Worm (Caenorhabditis elegans): ENCODE measurements around the gene F18E3.13.

F18E3.13 gene

ce11 chrV:7454236-7454635, 38.3 kb downstream of the F18E3.13 start, which contains the start of gene try-8:
Gene try-8, minus strand, starts transcription at chrV:7454336.
- no peak for TF ChIP-seq nhr-28 (tag; optimal IDR thresholded peaks at IDR 0.05)
- TF ChIP-seq nhr-11 (tag; optimal IDR thresholded peaks at IDR 0.05): no peak
- no peak for TF ChIP-seq ceh-28 (tag; optimal IDR thresholded peaks at IDR 0.05)
- TF ChIP-seq tbx-2 (tag; optimal IDR thresholded peaks at IDR 0.05): no peak
- no peak for TF ChIP-seq fkh-10 (GFP tag; optimal IDR thresholded peaks at IDR 0.05)

DNA sequence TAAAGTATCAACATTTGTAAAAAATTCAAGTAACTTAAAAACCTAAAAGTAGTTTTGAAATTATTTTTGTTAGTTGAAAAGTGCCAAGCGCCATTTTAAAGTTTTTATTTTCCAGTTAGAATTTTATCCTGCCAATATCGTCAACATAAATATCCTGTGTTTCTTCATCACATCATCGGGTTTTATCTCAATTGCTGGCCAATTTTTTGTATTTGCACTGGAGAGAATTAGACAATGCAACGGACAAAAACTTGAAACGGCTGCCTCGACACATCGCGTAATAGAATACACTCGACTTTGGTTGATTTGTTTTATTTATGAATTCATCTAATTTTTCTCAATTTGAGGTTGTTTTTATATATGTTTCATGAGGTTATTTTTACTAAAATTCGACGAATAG, 39.0 kb downstream of the F18E3.13 start, which contains the start of gene F25E5.2:
F25E5.2 (plus strand) TSS at position 301 of the 400 bp plus-strand sequence.
- no peak for TF ChIP-seq aly-2 (tag; optimal IDR thresholded peaks at IDR 0.05)
- no peak for TF ChIP-seq R02D3.7 (tag; optimal IDR thresholded peaks at IDR 0.05)
- no peak for TF ChIP-seq fkh-10 (GFP tag; optimal IDR thresholded peaks at IDR 0.05)
- no peak for TF ChIP-seq nhr-237 (tag; optimal IDR thresholded peaks at IDR 0.05)
- no peak for TF ChIP-seq ztf-11 (tag; optimal IDR thresholded peaks at IDR 0.05)
- no peak for TF ChIP-seq eor-1 (tag; optimal IDR thresholded peaks at IDR 0.05)
- TF ChIP-seq sea-2 (GFP tag; optimal IDR thresholded peaks at IDR 0.05): no peak
- no peak for TF ChIP-seq ama-1 (optimal IDR thresholded peaks at IDR 0.05)
- no peak for TF ChIP-seq unc-39 (tag; optimal IDR thresholded peaks at IDR 0.05)

DNA sequence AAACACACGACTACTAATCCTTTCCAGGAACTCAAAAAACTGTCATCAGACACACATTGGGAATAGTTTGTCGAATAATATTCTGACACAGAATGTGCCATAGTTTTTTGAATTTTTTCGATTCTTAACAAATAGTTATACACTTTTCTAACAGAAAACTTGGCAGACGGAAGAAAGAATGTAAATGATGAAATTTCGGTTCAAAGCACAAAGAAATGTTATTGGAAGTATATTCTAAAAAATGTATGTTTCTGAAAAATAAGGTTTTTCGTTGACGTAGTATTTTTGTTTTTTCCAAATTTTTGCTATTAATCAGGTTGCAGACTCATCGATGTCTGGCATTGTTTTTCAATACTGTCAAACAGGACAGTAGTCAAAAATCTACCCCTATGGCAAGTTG, 44.9 kb downstream of the F18E3.13 start, which contains the start of gene srh-92:
srh-92 (minus strand) TSS at position 101 of the 400 bp plus-strand sequence.
- TF ChIP-seq ztf-11 (tag; optimal IDR thresholded peaks at IDR 0.05): no peak
- no peak for TF ChIP-seq hmg-11 (tag; optimal IDR thresholded peaks at IDR 0.05)
- TF ChIP-seq ama-1 (optimal IDR thresholded peaks at IDR 0.05): no peak
- TF ChIP-seq unc-62 (GFP tag; optimal IDR thresholded peaks at IDR 0.05): no peak
- TF ChIP-seq pha-4 (tag; optimal IDR thresholded peaks at IDR 0.05): no peak
- TF ChIP-seq lin-15B (tag; optimal IDR thresholded peaks at IDR 0.05): no peak
- TF ChIP-seq elt-1 (tag; optimal IDR thresholded peaks at IDR 0.05): no peak
- TF ChIP-seq lsy-12 (tag; optimal IDR thresholded peaks at IDR 0.05): no peak
- no peak for TF ChIP-seq snpc-4 (tag; optimal IDR thresholded peaks at IDR 0.05)
- no peak for TF ChIP-seq fkh-10 (GFP tag; optimal IDR thresholded peaks at IDR 0.05)
- no peak for TF ChIP-seq ceh-16 (tag; optimal IDR thresholded peaks at IDR 0.05)
- no peak for TF ChIP-seq nhr-76 (tag; optimal IDR thresholded peaks at IDR 0.05)
- TF ChIP-seq nhr-28 (tag; optimal IDR thresholded peaks at IDR 0.05): no peak
- no peak for TF ChIP-seq ZK546.5 (tag; optimal IDR thresholded peaks at IDR 0.05)
- no peak for TF ChIP-seq tbx-2 (tag; optimal IDR thresholded peaks at IDR 0.05)
- no peak for TF ChIP-seq nhr-23 (tag; optimal IDR thresholded peaks at IDR 0.05)
- no peak for TF ChIP-seq ceh-28 (tag; optimal IDR thresholded peaks at IDR 0.05)
- no peak for TF ChIP-seq ceh-9 (tag; optimal IDR thresholded peaks at IDR 0.05)
- no peak for TF ChIP-seq jun-1 (tag; optimal IDR thresholded peaks at IDR 0.05)
- no peak for TF ChIP-seq elt-3 (tag; optimal IDR thresholded peaks at IDR 0.05)

- TF ChIP-seq elt-2 (tag; optimal IDR thresholded peaks at IDR 0.05) (no peak), eor-1 (tag; optimal IDR thresholded peaks at IDR 0.05) (no peak), hmg-11 (tag; optimal IDR thresholded peaks at IDR 0.05) (no peak), nhr-23 (tag; optimal IDR thresholded peaks at IDR 0.05) (no peak), R02D3.7 (tag; optimal IDR thresholded peaks at IDR 0.05) (no peak), tbx-2 (tag; optimal IDR thresholded peaks at IDR 0.05) (no peak), ztf-4 (tag; optimal IDR thresholded peaks at IDR 0.05) (no peak), nhr-67 (tag; optimal IDR thresholded peaks at IDR 0.05) (no peak), elt-3 (tag; optimal IDR thresholded peaks at IDR 0.05) (no peak), snpc-4 (tag; optimal IDR thresholded peaks at IDR 0.05) (no peak)
Measured at ce11 chrV:7464696-7465095, 48.7 kb downstream of the F18E3.13 start, which contains the start of gene srh-89. Gene srh-89, minus strand, starts transcription at chrV:7464796.

DNA sequence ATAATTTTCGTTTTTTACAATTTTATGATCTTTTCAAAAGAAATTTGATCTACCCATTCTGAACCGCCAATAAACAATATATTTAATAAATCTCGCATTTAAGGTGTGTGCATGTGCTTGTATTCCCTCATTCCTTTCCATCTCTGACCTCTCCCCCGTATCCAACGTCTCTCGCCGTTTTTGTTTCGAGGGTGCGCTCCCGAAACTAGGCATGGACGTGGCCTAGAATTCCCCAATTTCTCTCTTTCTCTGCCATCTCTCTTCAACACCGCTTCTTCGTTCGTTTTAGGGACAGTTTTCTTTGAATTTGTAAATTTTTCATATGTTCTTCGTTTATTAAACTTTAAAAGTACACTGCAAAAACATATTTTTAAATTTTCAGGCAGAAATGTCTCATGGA, 49.5 kb downstream of the F18E3.13 start, which contains the start of gene F25E5.1:
F25E5.1 (plus strand) TSS at position 376 of the 400 bp plus-strand sequence.
- peak; percentile 57 for TF ChIP-seq nhr-43 (tag; optimal IDR thresholded peaks at IDR 0.05; ENCODE audit: poor library complexity, severe bottlenecking)
- TF ChIP-seq snpc-4 (tag; optimal IDR thresholded peaks at IDR 0.05): peak; percentile 76
- no peak for TF ChIP-seq ZK546.5 (tag; optimal IDR thresholded peaks at IDR 0.05)
- no peak for TF ChIP-seq nhr-23 (tag; optimal IDR thresholded peaks at IDR 0.05)
- no peak for TF ChIP-seq lin-39 (tag; optimal IDR thresholded peaks at IDR 0.05)
- no peak for TF ChIP-seq jun-1 (tag; optimal IDR thresholded peaks at IDR 0.05)
- peak; percentile 39 for TF ChIP-seq pqm-1 (tag; optimal IDR thresholded peaks at IDR 0.05)
- TF ChIP-seq hmg-11 (tag; optimal IDR thresholded peaks at IDR 0.05): peak; percentile 80
- peak; percentile 77 for TF ChIP-seq lin-15B (tag; optimal IDR thresholded peaks at IDR 0.05)
- no peak for TF ChIP-seq ceh-82 (tag; optimal IDR thresholded peaks at IDR 0.05)
- TF ChIP-seq nhr-76 (tag; optimal IDR thresholded peaks at IDR 0.05): no peak
- TF ChIP-seq nhr-77 (tag; optimal IDR thresholded peaks at IDR 0.05): no peak
- TF ChIP-seq nhr-237 (tag; optimal IDR thresholded peaks at IDR 0.05): no peak
- no peak for TF ChIP-seq skn-1 (tag; optimal IDR thresholded peaks at IDR 0.05)
- no peak for TF ChIP-seq eor-1 (tag; optimal IDR thresholded peaks at IDR 0.05)
- TF ChIP-seq nhr-25 (tag; optimal IDR thresholded peaks at IDR 0.05): peak; percentile 65
- TF ChIP-seq unc-62 (GFP tag; optimal IDR thresholded peaks at IDR 0.05): no peak
- no peak for TF ChIP-seq nhr-28 (tag; optimal IDR thresholded peaks at IDR 0.05)
- TF ChIP-seq nfya-1 (tag; optimal IDR thresholded peaks at IDR 0.05; ENCODE audit: insufficient read depth): peak; percentile 71
- no peak for TF ChIP-seq pha-4 (tag; optimal IDR thresholded peaks at IDR 0.05)
- TF ChIP-seq ztf-11 (tag; optimal IDR thresholded peaks at IDR 0.05): no peak
- no peak for TF ChIP-seq nhr-11 (tag; optimal IDR thresholded peaks at IDR 0.05)
- peak; percentile 50 for TF ChIP-seq egl-5 (tag; optimal IDR thresholded peaks at IDR 0.05)
- TF ChIP-seq elt-2 (tag; optimal IDR thresholded peaks at IDR 0.05): peak; percentile 40

Measured in whole organism, L3 larva.